Worm (Caenorhabditis elegans): ENCODE results near the gene F10C1.9.
A peak's percentile ranks its signal among the peaks of the same experiment; 100 is the strongest.

The F10C1.9 gene

DNA sequence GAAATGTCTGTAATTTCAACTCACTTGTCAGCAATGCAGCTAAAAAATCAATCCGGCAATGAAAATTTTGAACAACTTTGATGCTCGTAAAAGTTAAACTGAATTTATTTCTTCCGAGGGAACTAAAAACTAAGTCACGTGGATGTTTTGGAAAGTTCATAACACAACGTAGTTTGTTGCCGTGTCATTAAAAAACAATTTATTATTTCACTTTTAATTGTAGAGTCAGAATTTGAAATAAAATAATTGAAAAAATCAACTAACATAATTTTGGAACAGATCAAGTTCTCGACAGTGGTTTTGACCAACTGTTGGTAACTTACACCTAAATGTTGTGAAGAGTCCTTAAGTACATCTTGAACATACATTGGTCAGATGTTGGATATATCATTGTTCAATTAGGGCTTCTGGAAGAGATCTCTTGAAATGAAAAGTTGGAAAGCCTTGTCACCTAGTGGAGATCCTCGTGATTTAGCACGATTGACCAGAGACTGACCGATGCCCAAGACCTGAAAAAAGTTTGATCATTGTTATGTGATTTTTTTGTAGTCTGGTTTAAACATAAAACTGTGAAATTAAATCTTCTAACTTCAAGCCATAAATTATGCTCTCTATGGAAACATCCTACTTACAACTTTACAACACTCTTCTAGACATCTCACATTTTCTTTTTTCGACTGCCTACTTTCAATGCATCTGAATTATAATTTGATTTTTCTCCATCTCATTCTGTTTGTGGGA is 14.6 kb downstream of the F10C1.9 start, which contains the start of the genes C18A3.7 and C18A3.11:
C18A3.7 (minus strand) TSS at position 101 of the 741 bp plus-strand sequence.
C18A3.11 (plus strand) TSS at position 691 of the 741 bp plus-strand sequence.
- TF ChIP-seq alr-1 (tag; optimal IDR thresholded peaks at IDR 0.05; ENCODE audit: borderline replicate concordance) (no peak), lin-35 (GFP tag; optimal IDR thresholded peaks at IDR 0.05) (no peak), nhr-11 (tag; optimal IDR thresholded peaks at IDR 0.05) (no peak), isw-1 (GFP tag; IDR thresholded peaks at IDR 0.05) (no peak)

DNA sequence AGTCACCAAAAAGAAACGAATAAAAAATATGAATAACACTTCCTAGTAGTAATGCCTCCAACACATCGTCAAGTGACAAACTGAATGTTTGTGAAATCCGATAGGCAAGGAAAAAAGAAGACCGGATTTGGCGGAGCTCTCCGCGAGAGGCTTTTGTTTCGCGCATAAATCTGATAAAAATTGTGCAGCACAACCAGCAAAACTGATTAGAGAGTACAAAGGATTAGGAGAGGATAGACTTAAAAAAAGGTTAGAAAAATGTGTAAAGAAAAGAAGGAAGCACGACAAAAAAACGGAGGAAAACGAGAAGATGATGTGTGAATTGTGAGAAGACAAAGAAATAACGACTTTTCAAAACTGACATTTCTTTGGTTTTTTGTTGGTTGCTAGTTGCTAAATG is 17.4 kb downstream of the F10C1.9 start, which contains the start of gene rab-3:
rab-3 (minus strand) TSS at position 147 of the 400 bp plus-strand sequence.
- TF ChIP-seq alr-1 (tag; optimal IDR thresholded peaks at IDR 0.05; ENCODE audit: borderline replicate concordance) (no peak), fkh-10 (GFP tag; optimal IDR thresholded peaks at IDR 0.05) (peak; percentile 91), ceh-82 (tag; optimal IDR thresholded peaks at IDR 0.05) (peak in 1 of 3 experiments; percentile 11), ces-1 (GFP tag; optimal IDR thresholded peaks at IDR 0.05) (peak; percentile 57), Y116A8C.19 (tag; optimal IDR thresholded peaks at IDR 0.05; ENCODE audit: borderline replicate concordance) (no peak), lin-14 (GFP tag; optimal IDR thresholded peaks at IDR 0.05) (peak; percentile 62)

DNA sequence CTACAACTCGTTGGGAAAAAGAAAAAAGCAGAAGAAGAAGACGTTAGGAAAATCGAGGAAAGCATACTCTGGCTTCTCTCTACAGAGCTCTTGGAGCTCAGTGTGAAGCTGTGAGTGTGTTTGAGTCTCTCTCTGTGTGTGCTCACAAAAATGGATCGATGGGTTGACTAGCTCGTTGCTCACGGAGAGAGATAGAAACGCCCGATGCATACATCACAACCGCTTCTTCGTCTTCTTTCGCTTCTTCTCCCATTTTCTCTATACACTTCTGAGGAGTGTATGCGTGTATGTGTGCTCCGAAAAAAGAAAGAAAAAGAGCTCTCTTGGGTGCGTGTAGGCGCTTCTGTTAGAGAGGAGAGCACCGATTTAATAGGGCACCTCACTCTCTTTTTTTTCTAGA is 20.0 kb downstream of the F10C1.9 start:
- TF ChIP-seq nhr-77 (tag; optimal IDR thresholded peaks at IDR 0.05) (peak; percentile 1), vab-15 (tag; optimal IDR thresholded peaks at IDR 0.05) (no peak), unc-86 (tag; optimal IDR thresholded peaks at IDR 0.05) (peak; percentile 67), lin-14 (GFP tag; optimal IDR thresholded peaks at IDR 0.05) (peak; percentile 93), egl-27 (tag; optimal IDR thresholded peaks at IDR 0.05) (no peak), fkh-8 (tag; optimal IDR thresholded peaks at IDR 0.05) (peak; percentile 95), efl-1 (optimal IDR thresholded peaks at IDR 0.05) (peak; percentile 15 to 37), efl-1 (GFP tag; optimal IDR thresholded peaks at IDR 0.05 in 1 of 2) (no peak), C34B4.2 (tag; optimal IDR thresholded peaks at IDR 0.05) (no peak), skn-1 (tag; optimal IDR thresholded peaks at IDR 0.05) (peak; percentile 33), lin-15B (tag; optimal IDR thresholded peaks at IDR 0.05) (peak; percentile 15), blmp-1 (tag; optimal IDR thresholded peaks at IDR 0.05) (no peak), snu-23 (GFP tag; optimal IDR thresholded peaks at IDR 0.05) (peak; percentile 61), dpl-1 (GFP tag; optimal IDR thresholded peaks at IDR 0.05) (peak in 1 of 3 experiments; percentile 39), zag-1 (tag; optimal IDR thresholded peaks at IDR 0.05) (peak; percentile 70), swsn-7 (tag; optimal IDR thresholded peaks at IDR 0.05) (peak; percentile 65), jun-1 (tag; optimal IDR thresholded peaks at IDR 0.05) (no peak), aha-1 (tag; optimal IDR thresholded peaks at IDR 0.05) (no peak), elt-2 (tag; optimal IDR thresholded peaks at IDR 0.05) (no peak), hpl-2 (GFP tag; optimal IDR thresholded peaks at IDR 0.05) (no peak), tbx-2 (tag; optimal IDR thresholded peaks at IDR 0.05) (peak; percentile 36), alr-1 (tag; optimal IDR thresholded peaks at IDR 0.05; ENCODE audit: borderline replicate concordance) (no peak), nhr-71 (tag; optimal IDR thresholded peaks at IDR 0.05) (peak; percentile 48), ces-1 (GFP tag; optimal IDR thresholded peaks at IDR 0.05) (no peak), efl-3 (GFP tag; optimal IDR thresholded peaks at IDR 0.05) (no peak), nhr-28 (tag; optimal IDR thresholded peaks at IDR 0.05) (no peak), mab-9 (GFP tag; IDR thresholded peaks at IDR 0.05) (0 out of 2 replicates have a peak, but pooled peaks have one; percentile 25), ceh-8 (GFP tag; optimal IDR thresholded peaks at IDR 0.05) (peak; percentile 38), nhr-47 (tag; optimal IDR thresholded peaks at IDR 0.05) (peak; percentile 51), pag-3 (tag; optimal IDR thresholded peaks at IDR 0.05; ENCODE audit: borderline replicate concordance, insufficient read depth) (no peak), nhr-19 (GFP tag; conservative IDR thresholded peaks at IDR 0.05) (no peak), egl-13 (tag; optimal IDR thresholded peaks at IDR 0.05) (peak; percentile 60), lsy-2 (tag; optimal IDR thresholded peaks at IDR 0.05) (peak in 1 of 2 experiments; percentile 71), ceh-82 (tag; optimal IDR thresholded peaks at IDR 0.05) (peak in 2 of 3 experiments; percentile 35 to 86), lin-13 (GFP tag; optimal IDR thresholded peaks at IDR 0.05) (peak; percentile 49), sup-37 (GFP tag; optimal IDR thresholded peaks at IDR 0.05) (no peak), tlp-1 (tag; optimal IDR thresholded peaks at IDR 0.05) (no peak), nhr-90 (tag; optimal IDR thresholded peaks at IDR 0.05; ENCODE audit: poor library complexity) (no peak), hlh-4 (tag; optimal IDR thresholded peaks at IDR 0.05) (no peak), dsc-1 (tag; optimal IDR thresholded peaks at IDR 0.05) (peak; percentile 0)
